Worm (Caenorhabditis elegans): ENCODE measurements around the gene T24C2.3.

The T24C2.3 gene

ce11 chrX:14557936-14558554 is 14.7 kb downstream of the T24C2.3 start, which contains the start of gene nhr-3 (continued):
- TF ChIP-seq tag-97 (GFP tag; IDR thresholded peaks at IDR 0.05) (no peak), snpc-1.2 (GFP tag; IDR thresholded peaks at IDR 0.05) (no peak), unc-130 (GFP tag; optimal IDR thresholded peaks at IDR 0.05) (no peak), dpl-1 (GFP tag; optimal IDR thresholded peaks at IDR 0.05) (no peak), F37D6.2 (tag; optimal IDR thresholded peaks at IDR 0.05) (no peak), zfp-3 (GFP tag; conservative IDR thresholded peaks at IDR 0.05) (no peak), unc-62 (GFP tag; optimal IDR thresholded peaks at IDR 0.05 in 1 of 2) (peak in 1 of 2 experiments; percentile 99), unc-62 (tag; optimal IDR thresholded peaks at IDR 0.05) (no peak), lin-1 (GFP tag; IDR thresholded peaks at IDR 0.05) (no peak), ZK337.2 (GFP tag; IDR thresholded peaks at IDR 0.05) (no peak), nhr-6 (tag; optimal IDR thresholded peaks at IDR 0.05) (peak; percentile 8), daf-8 (GFP tag; IDR thresholded peaks at IDR 0.05) (no peak), nhr-48 (tag; optimal IDR thresholded peaks at IDR 0.05) (peak; percentile 36), sdz-12 (GFP tag; optimal IDR thresholded peaks at IDR 0.05) (no peak), ama-1 (optimal IDR thresholded peaks at IDR 0.05) (no peak), ctbp-1 (GFP tag; IDR thresholded peaks at IDR 0.05) (no peak), gei-8 (GFP tag; optimal IDR thresholded peaks at IDR 0.05) (no peak), pha-4 (GFP tag; IDR thresholded peaks at IDR 0.05) (no peak), pha-4 (tag; optimal IDR thresholded peaks at IDR 0.05) (no peak), spr-3 (GFP tag; optimal IDR thresholded peaks at IDR 0.05) (no peak), Y5F2A.4 (GFP tag; optimal IDR thresholded peaks at IDR 0.05) (no peak), hif-1 (tag; optimal IDR thresholded peaks at IDR 0.05) (peak in 1 of 2 experiments; percentile 9), ceh-32 (tag; optimal IDR thresholded peaks at IDR 0.05; ENCODE audit: poor library complexity) (no peak), hlh-30 (tag; optimal IDR thresholded peaks at IDR 0.05; ENCODE audit: insufficient read depth) (peak; percentile 79), mdl-1 (tag; optimal IDR thresholded peaks at IDR 0.05) (no peak), ceh-44 (GFP tag; IDR thresholded peaks at IDR 0.05) (no peak), zag-1 (tag; optimal IDR thresholded peaks at IDR 0.05) (no peak), unc-39 (tag; optimal IDR thresholded peaks at IDR 0.05) (no peak), daf-16 (GFP tag; optimal IDR thresholded peaks at IDR 0.05) (no peak), daf-16 (tag; optimal IDR thresholded peaks at IDR 0.05) (peak; percentile 48), ceh-20 (GFP tag; IDR thresholded peaks at IDR 0.05) (no peak), hlh-11 (tag; optimal IDR thresholded peaks at IDR 0.05) (peak; percentile 56), ceh-62 (tag; optimal IDR thresholded peaks at IDR 0.05) (no peak), lin-13 (GFP tag; optimal IDR thresholded peaks at IDR 0.05) (no peak), nhr-10 (tag; optimal IDR thresholded peaks at IDR 0.05) (peak; percentile 26), R02D3.7 (tag; optimal IDR thresholded peaks at IDR 0.05) (no peak), madf-5 (GFP tag; IDR thresholded peaks at IDR 0.05) (no peak), F49E8.2 (tag; optimal IDR thresholded peaks at IDR 0.05; ENCODE audit: borderline replicate concordance) (no peak), daf-19 (GFP tag; conservative IDR thresholded peaks at IDR 0.05) (no peak), fkh-10 (GFP tag; optimal IDR thresholded peaks at IDR 0.05) (no peak), spr-1 (tag; optimal IDR thresholded peaks at IDR 0.05) (no peak), php-3 (GFP tag; IDR thresholded peaks at IDR 0.05) (no peak; the same call in 1 of the 2 replicates), ztf-7 (tag; optimal IDR thresholded peaks at IDR 0.05) (no peak), nhr-111 (GFP tag; optimal IDR thresholded peaks at IDR 0.05) (no peak), jun-1 (tag; optimal IDR thresholded peaks at IDR 0.05) (peak; percentile 17), nhr-28 (tag; optimal IDR thresholded peaks at IDR 0.05) (peak; percentile 93), ztf-11 (tag; optimal IDR thresholded peaks at IDR 0.05) (no peak), fos-1 (tag; optimal IDR thresholded peaks at IDR 0.05) (no peak), set-16 (GFP tag; IDR thresholded peaks at IDR 0.05) (no peak)

Data from whole organism, L4 larva.